Worm (Caenorhabditis elegans) whole organism, L1 larva: ENCODE results near the gene C03B8.3.

ENCODE experiments used
- F16B12.6 ChIP-seq: fragments of 150-350 bp; optimal IDR thresholded peaks from 2 replicates; lab custom pipeline; 2014; ENCODE audit warnings: missing biosample characterization, missing genetic modification characterization
- alr-1 ChIP-seq: fragments of 200-800 bp; sonication (Bioruptor generic); optimal IDR thresholded peaks from 2 replicates; lab custom pipeline; 2018; ENCODE audit warnings: borderline replicate concordance, mild to moderate bottlenecking, missing genetic modification characterization, missing compliant biosample characterization
- ama-1 ChIP-seq: fragments of 150-350 bp; optimal IDR thresholded peaks from 2 replicates; lab custom pipeline; 2014
- blmp-1 ChIP-seq: fragments of 150-350 bp; optimal IDR thresholded peaks from 2 replicates; lab custom pipeline; 2014; ENCODE audit warnings: missing biosample characterization, missing genetic modification characterization
- ceh-82 ChIP-seq, 3 experiments: fragments of 150-350 bp in 1 of 3; sonication (generic microtip) in 2 of 3; optimal IDR thresholded peaks; 2 replicates each; lab custom pipeline; 2014 to 2017; ENCODE audit warnings: missing biosample characterization in 3 of 3, missing genetic modification characterization in 3 of 3
- ceh-88 ChIP-seq: fragments of 200-800 bp; sonication (Bioruptor generic); IDR thresholded peaks from 2 replicates; pipeline ENCODE4 v1.3.6; 2022; ENCODE audit warnings: missing genetic modification characterization, missing compliant biosample characterization
- ces-1 ChIP-seq: fragments of 150-350 bp; optimal IDR thresholded peaks from 2 replicates; lab custom pipeline; 2014; ENCODE audit warnings: missing biosample characterization, missing genetic modification reagents, missing genetic modification characterization
- dpl-1 ChIP-seq, 3 experiments: fragments of 150-350 bp in 2 of 3; sonication (generic microtip) in 1 of 3; optimal IDR thresholded peaks; 2 replicates each; lab custom pipeline; 2014 to 2017; ENCODE audit warnings: missing biosample characterization in 3 of 3, missing genetic modification characterization in 3 of 3, missing genetic modification reagents in 3 of 3
- dsc-1 ChIP-seq: sonication (generic microtip); optimal IDR thresholded peaks from 2 replicates; lab custom pipeline; 2016; ENCODE audit warnings: mild to moderate bottlenecking, missing genetic modification characterization, missing compliant biosample characterization
- efl-1 ChIP-seq, 4 experiments: fragments of 150-350 bp; optimal IDR thresholded peaks in 3 of 4; peaks in 1 of 4; 1 replicate in 1 of 4; 2 replicates in 3 of 4; lab custom pipeline; 2014; ENCODE audit warnings: missing biosample characterization in 2 of 4, missing genetic modification characterization in 2 of 4, missing genetic modification reagents in 2 of 4
- egl-13 ChIP-seq: sonication (generic microtip); optimal IDR thresholded peaks from 2 replicates; lab custom pipeline; 2016; ENCODE audit warnings: missing genotype, missing genetic modification reagents, missing genetic modification characterization, missing compliant biosample characterization
- egl-27 ChIP-seq, 2 experiments: fragments of 150-350 bp in 1 of 2; sonication (generic microtip); optimal IDR thresholded peaks; 3 replicates each; lab custom pipeline; 2017 to 2018; ENCODE audit warnings: missing biosample characterization in 2 of 2, missing genetic modification characterization in 2 of 2, missing genetic modification reagents in 2 of 2
- fkh-8 ChIP-seq: sonication (generic microtip); optimal IDR thresholded peaks from 2 replicates; lab custom pipeline; 2016; ENCODE audit warnings: mild to moderate bottlenecking, missing genetic modification characterization, missing compliant biosample characterization
- fos-1 ChIP-seq: fragments of 150-350 bp; optimal IDR thresholded peaks from 2 replicates; lab custom pipeline; 2014; ENCODE audit warnings: missing biosample characterization, missing genetic modification characterization
- grh-1 ChIP-seq: fragments of 200-800 bp; sonication (Bioruptor generic); IDR thresholded peaks from 2 replicates; pipeline ENCODE4 v1.3.6; 2022; ENCODE audit warnings: missing genetic modification reagents, missing genetic modification characterization, missing compliant biosample characterization
- hlh-4 ChIP-seq: sonication (generic microtip); optimal IDR thresholded peaks from 2 replicates; lab custom pipeline; 2016; ENCODE audit warnings: mild to moderate bottlenecking, missing genetic modification characterization, missing compliant biosample characterization
- isw-1 ChIP-seq: fragments of 200-800 bp; sonication (Bioruptor generic); IDR thresholded peaks from 2 replicates; pipeline ENCODE4 v1.3.6; 2022; ENCODE audit warnings: missing genetic modification characterization, missing compliant biosample characterization
- jun-1 ChIP-seq: fragments of 150-350 bp; optimal IDR thresholded peaks from 2 replicates; lab custom pipeline; 2014; ENCODE audit warnings: missing biosample characterization, missing genetic modification reagents, missing genetic modification characterization
- lin-13 ChIP-seq: fragments of 150-350 bp; optimal IDR thresholded peaks from 2 replicates; lab custom pipeline; 2014; ENCODE audit warnings: missing biosample characterization, missing genetic modification reagents, missing genetic modification characterization
- lin-14 ChIP-seq: fragments of 200-800 bp; sonication (Bioruptor generic); optimal IDR thresholded peaks from 2 replicates; lab custom pipeline; 2018; ENCODE audit warnings: mild to moderate bottlenecking, missing genetic modification characterization, moderate library complexity, missing compliant biosample characterization
- lin-15B ChIP-seq: fragments of 150-350 bp; sonication (generic microtip); optimal IDR thresholded peaks from 3 replicates; lab custom pipeline; 2014; ENCODE audit warnings: missing biosample characterization, missing genetic modification characterization
- lin-35 ChIP-seq, 2 experiments: fragments of 150-350 bp; optimal IDR thresholded peaks; 2 replicates each; lab custom pipeline; 2014; ENCODE audit warnings: missing biosample characterization in 2 of 2, missing genetic modification characterization in 2 of 2, missing genetic modification reagents in 2 of 2
- lin-39 ChIP-seq: fragments of 150-350 bp; optimal IDR thresholded peaks from 2 replicates; lab custom pipeline; 2014; ENCODE audit warnings: missing biosample characterization, missing genetic modification reagents, missing genetic modification characterization
- lsy-2 ChIP-seq, 2 experiments: fragments of 150-350 bp; optimal IDR thresholded peaks; 2 replicates each; lab custom pipeline; 2014; ENCODE audit warnings: missing biosample characterization in 2 of 2, missing genetic modification characterization in 2 of 2
- mdl-1 ChIP-seq, 2 experiments: fragments of 150-350 bp; optimal IDR thresholded peaks; 2 replicates each; lab custom pipeline; 2014 to 2017; ENCODE audit warnings: missing biosample characterization in 2 of 2, missing genetic modification characterization in 2 of 2, inconsistent platforms in 1 of 2
- nhr-11 ChIP-seq: fragments of 150-350 bp; optimal IDR thresholded peaks from 2 replicates; lab custom pipeline; 2014; ENCODE audit warnings: missing biosample characterization, missing genetic modification characterization
- nhr-20 ChIP-seq: sonication (generic microtip); optimal IDR thresholded peaks from 2 replicates; lab custom pipeline; 2016; ENCODE audit warnings: mild to moderate bottlenecking, missing genetic modification characterization, missing compliant biosample characterization
- nhr-47 ChIP-seq: sonication (generic microtip); optimal IDR thresholded peaks from 2 replicates; lab custom pipeline; 2016; ENCODE audit warnings: mild to moderate bottlenecking, missing genetic modification characterization, moderate library complexity, missing compliant biosample characterization
- nhr-85 ChIP-seq: sonication (generic microtip); peaks from one replicate; lab custom pipeline; 2016; ENCODE audit warnings: missing genetic modification characterization, inconsistent platforms, missing compliant biosample characterization
- nhr-90 ChIP-seq: sonication (generic microtip); optimal IDR thresholded peaks from 2 replicates; lab custom pipeline; 2016; ENCODE audit warnings: mild to moderate bottlenecking, missing genetic modification characterization, missing compliant biosample characterization; ENCODE audit not compliant: poor library complexity
- pax-3 ChIP-seq: fragments of 200-800 bp; sonication (Bioruptor generic); optimal IDR thresholded peaks from 2 replicates; lab custom pipeline; 2018; ENCODE audit warnings: mild to moderate bottlenecking, missing genetic modification characterization, moderate library complexity, missing compliant biosample characterization
- rnt-1 ChIP-seq: sonication (generic microtip); optimal IDR thresholded peaks from 2 replicates; lab custom pipeline; 2016; ENCODE audit warnings: mild to moderate bottlenecking, missing genetic modification characterization, moderate library complexity, missing compliant biosample characterization
- skn-1 ChIP-seq: fragments of 150-350 bp; optimal IDR thresholded peaks from 2 replicates; lab custom pipeline; 2014; ENCODE audit warnings: missing biosample characterization, missing genetic modification characterization
- snpc-4 ChIP-seq: fragments of 150-350 bp; optimal IDR thresholded peaks from 2 replicates; lab custom pipeline; 2014; ENCODE audit warnings: missing biosample characterization, missing genetic modification characterization
- sox-4 ChIP-seq: sonication (generic microtip); optimal IDR thresholded peaks from 2 replicates; lab custom pipeline; 2016; ENCODE audit warnings: missing genetic modification characterization, missing compliant biosample characterization
- sptf-1 ChIP-seq: fragments of 150-350 bp; optimal IDR thresholded peaks from 2 replicates; lab custom pipeline; 2014; ENCODE audit warnings: missing biosample characterization, missing genetic modification characterization
- sup-37 ChIP-seq: fragments of 200-800 bp; sonication (Bioruptor generic); optimal IDR thresholded peaks from 2 replicates; lab custom pipeline; 2018; ENCODE audit warnings: mild to moderate bottlenecking, missing genetic modification characterization, missing compliant biosample characterization
- swsn-7 ChIP-seq: sonication (generic microtip); optimal IDR thresholded peaks from 2 replicates; lab custom pipeline; 2016; ENCODE audit warnings: missing genetic modification characterization, missing compliant biosample characterization
- unc-98 ChIP-seq: fragments of 200-800 bp; sonication (Bioruptor generic); IDR thresholded peaks from 2 replicates; pipeline ENCODE4 v1.3.6; 2022; ENCODE audit warnings: missing genetic modification characterization, missing compliant biosample characterization
- vab-15 ChIP-seq: sonication (generic microtip); optimal IDR thresholded peaks from 2 replicates; lab custom pipeline; 2017; ENCODE audit warnings: missing genotype, mild to moderate bottlenecking, missing genetic modification characterization, missing compliant biosample characterization
- xbp-1 ChIP-seq: sonication (generic microtip); optimal IDR thresholded peaks from 2 replicates; lab custom pipeline; 2016; ENCODE audit warnings: missing genetic modification characterization, missing compliant biosample characterization
- ztf-4 ChIP-seq: fragments of 150-350 bp; optimal IDR thresholded peaks from 2 replicates; lab custom pipeline; 2014; ENCODE audit warnings: missing biosample characterization, missing genetic modification characterization

Gene C03B8.3

ce11 chrIII:7692287-7692686 is 19.8 kb upstream of the C03B8.3 start:
- no peak for TF ChIP-seq egl-27 (tag; optimal IDR thresholded peaks at IDR 0.05; lab: Kevin White, UChicago)
- no peak for TF ChIP-seq blmp-1
- no peak for TF ChIP-seq efl-1 (optimal IDR thresholded peaks at IDR 0.05; lab: Kevin White, UChicago)
- no peak for TF ChIP-seq efl-1 (GFP tag; optimal IDR thresholded peaks at IDR 0.05 in 1 of 2; lab: Kevin White, UChicago)
- TF ChIP-seq lin-35 (GFP tag; optimal IDR thresholded peaks at IDR 0.05; lab: Kevin White, UChicago): no peak
- TF ChIP-seq grh-1 (GFP tag; lab: Robert Waterston, UW): no peak
- TF ChIP-seq ztf-4 (tag; lab: Kevin White, UChicago): no peak

- TF ChIP-seq rnt-1 (tag; lab: Kevin White, UChicago): no peak
- no peak for TF ChIP-seq alr-1 (tag; lab: Kevin White, UChicago)
- TF ChIP-seq lin-13: no peak
- no peak for TF ChIP-seq jun-1 (tag; lab: Kevin White, UChicago)
- TF ChIP-seq fkh-8 (tag; lab: Kevin White, UChicago): no peak
- no peak for TF ChIP-seq ceh-82 (tag; optimal IDR thresholded peaks at IDR 0.05; lab: Kevin White, UChicago)
- TF ChIP-seq F16B12.6: no peak
- TF ChIP-seq lin-35 (GFP tag; optimal IDR thresholded peaks at IDR 0.05; lab: Kevin White, UChicago): no peak
- TF ChIP-seq nhr-47: no peak
- TF ChIP-seq swsn-7: no peak
- TF ChIP-seq ceh-88: no peak
- no peak for TF ChIP-seq lsy-2 (tag; optimal IDR thresholded peaks at IDR 0.05; lab: Kevin White, UChicago)
- TF ChIP-seq ama-1 (lab: Kevin White, UChicago): no peak
These were observed 17.8 kb upstream of the C03B8.3 start, which contains the start of gene C18H2.5 for ce11 chrIII:7694274-7694673. TSS of gene C18H2.5 (minus strand) at chrIII:7694374.

ce11 chrIII:7703474-7703873 is 8.6 kb upstream of the C03B8.3 start:
- TF ChIP-seq sup-37 (GFP tag; lab: Kevin White, UChicago) (no peak), egl-27 (tag; optimal IDR thresholded peaks at IDR 0.05; lab: Kevin White, UChicago) (no peak), nhr-47 (no peak), lsy-2 (tag; optimal IDR thresholded peaks at IDR 0.05; lab: Kevin White, UChicago) (no peak), lin-13 (no peak), lin-39 (tag; lab: Kevin White, UChicago) (no peak), hlh-4 (no peak), efl-1 (optimal IDR thresholded peaks at IDR 0.05; lab: Kevin White, UChicago) (no peak), efl-1 (GFP tag; optimal IDR thresholded peaks at IDR 0.05 in 1 of 2; lab: Kevin White, UChicago) (peak in 1 of 2 experiments; percentile 61)

- TF ChIP-seq sptf-1 (tag; lab: Kevin White, UChicago) (no peak), nhr-11 (tag; lab: Kevin White, UChicago) (no peak), grh-1 (GFP tag; lab: Robert Waterston, UW) (no peak), egl-27 (tag; optimal IDR thresholded peaks at IDR 0.05; lab: Kevin White, UChicago) (no peak), efl-1 (optimal IDR thresholded peaks at IDR 0.05; lab: Kevin White, UChicago) (no peak), efl-1 (GFP tag; optimal IDR thresholded peaks at IDR 0.05 in 1 of 2; lab: Kevin White, UChicago) (peak in 1 of 2 experiments; percentile 54), sox-4 (tag; lab: Kevin White, UChicago) (no peak)
These were observed 2.7 kb upstream of the C03B8.3 start, which contains the start of gene lin-13 for ce11 chrIII:7709391-7709790. TSS of gene lin-13 (minus strand) at chrIII:7709491.

ce11 chrIII:7710066-7710465 is 2.0 kb upstream of the C03B8.3 start:
- TF ChIP-seq nhr-90: peak; percentile 42
- TF ChIP-seq swsn-7: peak; percentile 83
- peak; percentile 77 for TF ChIP-seq nhr-47
- peak; percentile 1 for TF ChIP-seq skn-1 (tag; lab: Kevin White, UChicago)
- peak; percentile 80 for TF ChIP-seq snpc-4 (tag; lab: Kevin White, UChicago)
- TF ChIP-seq xbp-1: peak; percentile 71
- no peak for TF ChIP-seq sptf-1 (tag; lab: Kevin White, UChicago)
- TF ChIP-seq lin-14 (GFP tag; lab: Kevin White, UChicago): peak; percentile 89
- peak; percentile 66 to 75 (median 70) for TF ChIP-seq ceh-82 (tag; optimal IDR thresholded peaks at IDR 0.05; lab: Kevin White, UChicago)
- peak; percentile 80 for TF ChIP-seq nhr-20 (tag; lab: Kevin White, UChicago)
- TF ChIP-seq lin-39 (tag; lab: Kevin White, UChicago): no peak
- TF ChIP-seq ces-1 (GFP tag; lab: Kevin White, UChicago): no peak
- no peak for TF ChIP-seq ama-1 (lab: Kevin White, UChicago)
- TF ChIP-seq mdl-1 (tag; optimal IDR thresholded peaks at IDR 0.05; lab: Kevin White, UChicago): peak in 1 of 2 experiments; percentile 65
- peak; percentile 75 for TF ChIP-seq lin-15B (tag; lab: Kevin White, UChicago)
- peak; percentile 14 for TF ChIP-seq vab-15 (tag; lab: Kevin White, UChicago)
- TF ChIP-seq egl-13: no peak
- peak; percentile 76 for TF ChIP-seq F16B12.6
- peak; percentile 79 for TF ChIP-seq nhr-85
- peak; percentile 72 for TF ChIP-seq isw-1
- TF ChIP-seq dsc-1 (tag; lab: Kevin White, UChicago): peak; percentile 69
- no peak for TF ChIP-seq unc-98 (GFP tag; lab: Robert Waterston, UW)
- TF ChIP-seq dpl-1 (GFP tag; optimal IDR thresholded peaks at IDR 0.05; lab: Kevin White, UChicago): peak; percentile 74 to 76 (median 75)
- peak; percentile 67 for TF ChIP-seq fos-1 (tag; lab: Kevin White, UChicago)
- peak; percentile 100 for TF ChIP-seq lin-13
- TF ChIP-seq pax-3 (tag; lab: Kevin White, UChicago): peak; percentile 77
